Fruit fly (Drosophila melanogaster): ENCODE data around the gene CG7029.

CG7029 gene

dm6 chr3R:22733751-22734150 is 16.9 kb upstream of the CG7029 start, which contains the start of gene Takl2:
TSS of gene Takl2 (minus strand) at chr3R:22733851.
- TF ChIP-seq tai (GFP tag; optimal IDR thresholded peaks at IDR 0.05) (no peak), Sp1 (GFP tag; optimal IDR thresholded peaks at IDR 0.05) (no peak), Hr83 (GFP tag; optimal IDR thresholded peaks at IDR 0.05; ENCODE audit: poor library complexity, severe bottlenecking) (no peak), CG9705 (GFP tag; optimal IDR thresholded peaks at IDR 0.05) (no peak)

dm6 chr3R:22740930-22741329 is 9.8 kb upstream of the CG7029 start, which contains the start of the genes Dcr-1 and CG6985:
TSS of gene Dcr-1 (minus strand) at chr3R:22741091.
TSS of gene CG6985 (plus strand) at chr3R:22741150.
- TF ChIP-seq usp (GFP tag; optimal IDR thresholded peaks at IDR 0.05) (no peak), jim (GFP tag; optimal IDR thresholded peaks at IDR 0.05) (no peak), ey (GFP tag; optimal IDR thresholded peaks at IDR 0.05) (no peak), Rel (GFP tag; optimal IDR thresholded peaks at IDR 0.05) (no peak), Rel (tag; optimal IDR thresholded peaks at IDR 0.05) (peak; percentile 91)

DNA sequence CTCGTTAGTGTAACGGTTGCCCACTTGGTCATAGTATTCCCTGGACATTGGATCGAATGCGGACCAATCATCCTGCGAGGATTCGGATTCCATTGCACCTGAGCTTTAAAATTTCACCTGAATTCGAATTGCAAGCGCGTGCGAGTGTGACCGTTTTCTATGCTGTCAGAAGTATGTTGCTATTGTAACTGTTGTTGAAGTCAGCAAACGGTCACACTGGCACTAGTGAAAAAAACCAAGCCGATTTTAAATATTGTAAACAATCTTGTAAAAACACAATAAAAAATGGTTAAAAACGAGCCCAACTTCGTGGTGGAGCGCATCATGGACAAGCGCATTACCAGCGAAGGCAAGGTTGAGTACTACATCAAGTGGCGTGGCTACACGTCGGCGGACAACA is 5.3 kb upstream of the CG7029 start, which contains the start of the genes vret and HP1c:
Gene vret, minus strand, starts transcription at position 150 of the 400 bp plus-strand sequence.
Gene HP1c, plus strand, starts transcription at position 189 of the 400 bp plus-strand sequence.
- no peak for TF ChIP-seq Dif (GFP tag; optimal IDR thresholded peaks at IDR 0.05; ENCODE audit: partially characterized antibody)
- no peak for TF ChIP-seq Rel (GFP tag; optimal IDR thresholded peaks at IDR 0.05)
- peak; percentile 37 for TF ChIP-seq Rel (tag; optimal IDR thresholded peaks at IDR 0.05)

dm6 chr3R:22747423-22748090 is 3.1 kb upstream of the CG7029 start, which contains the start of gene CG17141:
TSS of gene CG17141 (minus strand) at chr3R:22747599.
- peak; percentile 35 for TF ChIP-seq Hr83 (GFP tag; optimal IDR thresholded peaks at IDR 0.05; ENCODE audit: poor library complexity, severe bottlenecking)
- TF ChIP-seq jim (GFP tag; optimal IDR thresholded peaks at IDR 0.05), result no peak
- peak; percentile 26 for TF ChIP-seq Dif (GFP tag; optimal IDR thresholded peaks at IDR 0.05; ENCODE audit: partially characterized antibody)

DNA sequence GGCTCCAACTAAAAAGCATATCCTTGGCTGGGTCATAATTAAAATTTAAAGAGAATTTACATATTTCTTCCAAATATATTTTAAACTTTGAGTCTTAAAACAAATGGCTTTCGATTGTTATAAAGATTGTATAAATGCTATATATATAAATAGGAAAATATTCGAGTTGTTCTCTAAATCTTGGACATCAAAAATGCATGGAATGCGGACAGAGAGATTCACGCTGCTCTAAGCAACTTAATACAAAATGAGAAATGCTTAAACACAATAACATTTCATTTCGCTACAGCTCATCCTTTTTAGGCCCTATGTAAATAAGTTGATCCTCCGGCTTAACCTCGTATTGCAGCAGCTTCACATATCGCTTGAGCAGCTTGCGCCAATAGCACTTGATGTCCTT is 1.7 kb upstream of the CG7029 start, which contains the start of gene CG31139:
Gene CG31139, minus strand, starts transcription at position 101 of the 400 bp plus-strand sequence.
- TF ChIP-seq fru (GFP tag; optimal IDR thresholded peaks at IDR 0.05), result no peak
- no peak for TF ChIP-seq h (GFP tag; optimal IDR thresholded peaks at IDR 0.05)
- no peak for TF ChIP-seq br (GFP tag; optimal IDR thresholded peaks at IDR 0.05)
- no peak for TF ChIP-seq Mio (GFP tag; optimal IDR thresholded peaks at IDR 0.05)
- no peak for TF ChIP-seq rgr (GFP tag; optimal IDR thresholded peaks at IDR 0.05)
- no peak for TF ChIP-seq Hr78 (GFP tag; optimal IDR thresholded peaks at IDR 0.05)
- no peak for TF ChIP-seq brk (GFP tag; optimal IDR thresholded peaks at IDR 0.05)
- TF ChIP-seq Vsx2 (GFP tag; optimal IDR thresholded peaks at IDR 0.05; ENCODE audit: partially characterized antibody), result no peak
- no peak for TF ChIP-seq CG32264 (GFP tag; optimal IDR thresholded peaks at IDR 0.05)
- no peak for TF ChIP-seq ey (GFP tag; optimal IDR thresholded peaks at IDR 0.05)
- TF ChIP-seq lola (GFP tag; optimal IDR thresholded peaks at IDR 0.05), result no peak
- TF ChIP-seq pan (optimal IDR thresholded peaks at IDR 0.05), result no peak
- TF ChIP-seq usp (GFP tag; optimal IDR thresholded peaks at IDR 0.05), result no peak
- no peak for TF ChIP-seq Rel (GFP tag; optimal IDR thresholded peaks at IDR 0.05)
- no peak for TF ChIP-seq Rel (tag; optimal IDR thresholded peaks at IDR 0.05)
- no peak for TF ChIP-seq Myc (optimal IDR thresholded peaks at IDR 0.05)
- no peak for TF ChIP-seq Dfd (GFP tag; optimal IDR thresholded peaks at IDR 0.05)
- TF ChIP-seq sv (GFP tag; optimal IDR thresholded peaks at IDR 0.05), result no peak
- TF ChIP-seq CrebA (GFP tag; optimal IDR thresholded peaks at IDR 0.05; ENCODE audit: borderline replicate concordance), result no peak

DNA sequence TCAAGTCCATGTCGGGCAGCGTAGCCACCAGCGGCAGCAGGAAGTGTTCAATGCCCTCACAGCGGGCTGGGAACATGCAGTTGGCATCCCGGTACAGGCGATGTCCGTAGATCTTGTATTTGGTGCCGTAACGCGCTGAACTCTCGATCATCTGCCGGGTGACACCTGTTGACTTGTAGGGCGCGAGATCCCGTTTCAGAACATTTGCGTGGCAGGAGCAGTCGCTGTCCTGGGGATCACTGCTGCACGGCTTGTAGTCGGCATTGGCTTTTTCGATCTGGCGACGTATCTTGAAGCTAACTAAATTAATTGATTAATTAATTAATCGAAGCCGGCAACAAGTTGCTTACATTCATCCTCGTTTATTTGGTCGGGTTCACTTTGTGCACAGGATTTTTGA is 662 bp upstream of the CG7029 start:
- TF ChIP-seq br (GFP tag; optimal IDR thresholded peaks at IDR 0.05), result no peak
- no peak for TF ChIP-seq OdsH (GFP tag; optimal IDR thresholded peaks at IDR 0.05)
- no peak for TF ChIP-seq Hr83 (GFP tag; optimal IDR thresholded peaks at IDR 0.05; ENCODE audit: poor library complexity, severe bottlenecking)
- no peak for TF ChIP-seq Dfd (GFP tag; optimal IDR thresholded peaks at IDR 0.05)
- TF ChIP-seq psq (GFP tag; optimal IDR thresholded peaks at IDR 0.05), result no peak
- no peak for TF ChIP-seq N (GFP tag; optimal IDR thresholded peaks at IDR 0.05)
